Worm (Caenorhabditis elegans): ENCODE results near the gene K06G5.3.

- TF ChIP-seq elt-1 (tag; optimal IDR thresholded peaks at IDR 0.05; ENCODE audit: borderline replicate concordance, insufficient read depth) (no peak), nhr-76 (tag; optimal IDR thresholded peaks at IDR 0.05) (no peak)
Observed at ce11 chrX:14257661-14258060, 34.6 kb upstream of the K06G5.3 start, which contains the start of gene E02H4.4.
